Fruit fly (Drosophila melanogaster) whole organism, wandering third instar larva: ENCODE data around the gene CG33645.

Source experiments
- Abd-B ChIP-seq: fragments of >200 bp; optimal IDR thresholded peaks from 2 replicates; lab custom pipeline; 2017; ENCODE audit warnings: missing biosample characterization, missing genetic modification characterization
- CG32264 ChIP-seq: fragments of 200-800 bp; sonication (Bioruptor generic); optimal IDR thresholded peaks from 2 replicates; lab custom pipeline; 2016; ENCODE audit warnings: missing biosample characterization, missing genetic modification characterization
- CG9705 ChIP-seq: fragments of 200-800 bp; sonication (Bioruptor generic); optimal IDR thresholded peaks from 2 replicates; lab custom pipeline; 2018; ENCODE audit warnings: missing biosample characterization, mild to moderate bottlenecking, missing genetic modification characterization
- CrebA ChIP-seq: fragments of 200-800 bp; sonication (Bioruptor generic); optimal IDR thresholded peaks from 2 replicates; lab custom pipeline; 2016; ENCODE audit warnings: missing biosample characterization, mild to moderate bottlenecking, missing genetic modification characterization, borderline replicate concordance
- Dfd ChIP-seq: fragments of >200 bp; optimal IDR thresholded peaks from 2 replicates; lab custom pipeline; 2017; ENCODE audit warnings: missing biosample characterization, missing genetic modification characterization
- Dif ChIP-seq: fragments of 200-275, 200-300 bp; sonication (Bioruptor generic); optimal IDR thresholded peaks from 2 replicates; lab custom pipeline; 2018; ENCODE audit warnings: missing biosample characterization, missing genetic modification characterization; ENCODE audit not compliant: partially characterized antibody
- GATAd ChIP-seq: sonication (Bioruptor generic); optimal IDR thresholded peaks from 2 replicates; lab custom pipeline; 2016; ENCODE audit warnings: missing biosample characterization, missing genetic modification characterization
- HLH106 ChIP-seq: fragments of 200-800 bp; optimal IDR thresholded peaks from 3 replicates; lab custom pipeline; 2019; ENCODE audit warnings: missing biosample characterization, mild to moderate bottlenecking, missing genetic modification characterization, moderate library complexity
- Hnf4 ChIP-seq: fragments of 200-800 bp; sonication (Bioruptor generic); optimal IDR thresholded peaks from 2 replicates; lab custom pipeline; 2016; ENCODE audit warnings: missing biosample characterization, mild to moderate bottlenecking, missing genetic modification characterization
- Hr78 ChIP-seq: fragments of >200 bp; optimal IDR thresholded peaks from 2 replicates; lab custom pipeline; 2017; ENCODE audit warnings: missing biosample characterization, missing genetic modification characterization
- Hr83 ChIP-seq: fragments of 200-300 bp; sonication (Bioruptor generic); optimal IDR thresholded peaks from 2 replicates; lab custom pipeline; 2016; ENCODE audit warnings: missing biosample characterization, mild to moderate bottlenecking, missing genetic modification characterization, moderate library complexity; ENCODE audit not compliant: poor library complexity, severe bottlenecking
- Jra ChIP-seq: sonication (Bioruptor generic); optimal IDR thresholded peaks from 2 replicates; lab custom pipeline; 2016; ENCODE audit warnings: missing biosample characterization, missing genetic modification characterization
- Mio ChIP-seq: sonication (Bioruptor generic); optimal IDR thresholded peaks from 2 replicates; lab custom pipeline; 2016; ENCODE audit warnings: missing biosample characterization, missing genetic modification characterization
- Myc ChIP-seq: fragments of >200 bp; optimal IDR thresholded peaks from 2 replicates; lab custom pipeline; 2017
- N ChIP-seq: fragments of >200 bp; optimal IDR thresholded peaks from 2 replicates; lab custom pipeline; 2018; ENCODE audit warnings: missing biosample characterization, missing external identifiers, missing genetic modification characterization
- OdsH ChIP-seq: fragments of 200-800 bp; sonication (Bioruptor generic); optimal IDR thresholded peaks from 2 replicates; lab custom pipeline; 2016; ENCODE audit warnings: missing biosample characterization, mild to moderate bottlenecking, missing genetic modification characterization
- Rel ChIP-seq, 2 experiments: fragments of 200-800 bp; sonication (Bioruptor generic) in 1 of 2; optimal IDR thresholded peaks; 2 replicates in 1 of 2; 3 replicates in 1 of 2; lab custom pipeline; 2016 to 2019; ENCODE audit warnings: mild to moderate bottlenecking in 2 of 2, missing biosample characterization in 2 of 2, missing genetic modification characterization in 2 of 2, moderate library complexity in 1 of 2
- Sp1 ChIP-seq: fragments of 200-800 bp; sonication (Bioruptor generic); optimal IDR thresholded peaks from 3 replicates; lab custom pipeline; 2019; ENCODE audit warnings: missing biosample characterization, mild to moderate bottlenecking, missing genetic modification characterization, moderate library complexity
- Vsx2 ChIP-seq: fragments of 200-300, 225-300 bp; sonication (Bioruptor generic); optimal IDR thresholded peaks from 2 replicates; lab custom pipeline; 2018; ENCODE audit warnings: missing biosample characterization, missing genetic modification characterization; ENCODE audit not compliant: partially characterized antibody
- br ChIP-seq: fragments of 200-800 bp; sonication (Bioruptor generic); optimal IDR thresholded peaks from 2 replicates; lab custom pipeline; 2016; ENCODE audit warnings: missing biosample characterization, missing genetic modification characterization
- brk ChIP-seq: fragments of 200-800 bp; sonication (Bioruptor generic); optimal IDR thresholded peaks from 2 replicates; lab custom pipeline; 2016; ENCODE audit warnings: missing biosample characterization, mild to moderate bottlenecking, missing genetic modification characterization
- dl ChIP-seq, 2 experiments: fragments of 175-275, 200-275 bp in 1 of 2; fragments of 200-275 bp in 1 of 2; sonication (Bioruptor generic); optimal IDR thresholded peaks; lab custom pipeline; 2018; ENCODE audit warnings: mild to moderate bottlenecking in 2 of 2, missing biosample characterization in 2 of 2, missing genetic modification characterization in 2 of 2, moderate library complexity in 2 of 2; ENCODE audit not compliant: partially characterized antibody in 2 of 2, insufficient read depth in 1 of 2
- dmrt93B ChIP-seq: fragments of 200-800 bp; sonication (Bioruptor generic); optimal IDR thresholded peaks from 2 replicates; lab custom pipeline; 2018; ENCODE audit warnings: missing biosample characterization, mild to moderate bottlenecking, missing genetic modification characterization
- dsf ChIP-seq: sonication (Bioruptor generic); optimal IDR thresholded peaks from 2 replicates; lab custom pipeline; 2016; ENCODE audit warnings: missing biosample characterization, missing genetic modification characterization, borderline replicate concordance
- ey ChIP-seq: fragments of 200-800 bp; sonication (Bioruptor generic); optimal IDR thresholded peaks from 2 replicates; lab custom pipeline; 2016; ENCODE audit warnings: missing biosample characterization, missing genetic modification characterization
- foxo ChIP-seq, 2 experiments: fragments of 200-800 bp; sonication (Bioruptor generic); optimal IDR thresholded peaks; 2 replicates in 1 of 2; 3 replicates in 1 of 2; lab custom pipeline; 2016 to 2017; ENCODE audit warnings: missing biosample characterization in 2 of 2, missing genetic modification characterization in 2 of 2
- fru ChIP-seq: fragments of 200-800 bp; sonication (Bioruptor generic); optimal IDR thresholded peaks from 3 replicates; lab custom pipeline; 2016; ENCODE audit warnings: missing biosample characterization, mild to moderate bottlenecking, missing genetic modification characterization
- h ChIP-seq: fragments of 200-800 bp; sonication (Bioruptor generic); optimal IDR thresholded peaks from 3 replicates; lab custom pipeline; 2016; ENCODE audit warnings: missing biosample characterization, mild to moderate bottlenecking, missing genetic modification characterization
- jim ChIP-seq: fragments of 175-275, 200-325 bp; sonication (Bioruptor generic); optimal IDR thresholded peaks from 2 replicates; lab custom pipeline; 2016; ENCODE audit warnings: missing biosample characterization, mild to moderate bottlenecking, missing genetic modification characterization
- lola ChIP-seq: fragments of >200 bp; optimal IDR thresholded peaks from 2 replicates; lab custom pipeline; 2017; ENCODE audit warnings: missing biosample characterization, missing genetic modification characterization
- pan ChIP-seq: fragments of >200 bp; optimal IDR thresholded peaks from 2 replicates; lab custom pipeline; 2017
- psq ChIP-seq: fragments of 200-800 bp; sonication (Bioruptor generic); optimal IDR thresholded peaks from 3 replicates; lab custom pipeline; 2017; ENCODE audit warnings: missing biosample characterization, mild to moderate bottlenecking, missing genetic modification characterization, moderate library complexity
- rgr ChIP-seq: fragments of 200-800 bp; sonication (Bioruptor generic); optimal IDR thresholded peaks from 3 replicates; lab custom pipeline; 2016; ENCODE audit warnings: missing biosample characterization, mild to moderate bottlenecking, missing genetic modification characterization
- sage ChIP-seq: fragments of 200-800 bp; sonication (Bioruptor generic); optimal IDR thresholded peaks from 2 replicates; lab custom pipeline; 2016; ENCODE audit warnings: missing biosample characterization, mild to moderate bottlenecking, missing genetic modification characterization
- sv ChIP-seq: fragments of 200-800 bp; sonication (Bioruptor generic); optimal IDR thresholded peaks from 3 replicates; lab custom pipeline; 2016; ENCODE audit warnings: missing biosample characterization, missing genetic modification characterization
- tai ChIP-seq: sonication (Bioruptor generic); optimal IDR thresholded peaks from 2 replicates; lab custom pipeline; 2016; ENCODE audit warnings: missing biosample characterization, missing genetic modification characterization
- usp ChIP-seq: fragments of >200 bp; optimal IDR thresholded peaks from 2 replicates; lab custom pipeline; 2017; ENCODE audit warnings: missing biosample characterization, missing genetic modification characterization
- woc ChIP-seq: sonication (Bioruptor generic); optimal IDR thresholded peaks from 2 replicates; lab custom pipeline; 2016; ENCODE audit warnings: missing biosample characterization, mild to moderate bottlenecking, missing genetic modification characterization

CG33645 gene

DNA sequence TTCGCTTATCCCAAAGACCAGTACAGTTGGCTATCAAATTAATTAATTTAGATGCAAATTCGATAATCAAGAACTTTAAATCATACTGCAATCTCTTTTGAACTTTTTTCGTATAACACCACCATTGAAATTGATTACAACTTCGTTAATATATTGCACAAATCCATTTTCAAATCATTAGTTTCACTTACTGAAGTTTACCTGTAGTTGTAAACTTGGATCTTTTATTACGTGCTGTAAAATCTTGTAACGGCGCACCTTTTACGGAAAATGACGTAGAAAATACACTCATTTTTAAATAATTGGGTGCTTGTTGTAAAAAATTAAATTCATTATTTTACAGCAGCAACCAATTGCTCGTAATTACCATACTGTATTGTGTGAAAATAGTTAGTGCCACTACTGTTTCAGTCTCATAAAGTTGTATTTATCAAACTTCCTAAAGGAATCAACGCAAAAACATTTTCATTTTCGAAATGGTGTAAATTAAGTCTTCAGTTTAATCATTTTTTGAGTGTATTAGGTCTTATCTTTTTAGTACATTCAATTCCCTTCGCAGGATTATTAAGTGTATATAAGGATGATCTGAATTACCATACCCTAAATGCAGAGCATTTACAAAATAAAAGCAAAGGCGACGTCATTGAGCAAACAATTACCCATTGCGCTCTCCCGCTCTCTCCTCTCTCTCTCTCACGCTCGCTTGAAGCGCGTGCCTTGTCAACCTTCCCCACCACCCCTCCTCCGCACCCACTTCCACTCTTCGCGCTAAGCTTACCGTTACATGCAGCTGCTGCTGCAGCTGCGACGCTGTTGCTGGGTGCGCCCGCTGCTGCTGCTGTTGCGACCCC, 20.2 kb upstream of the CG33645 start:
- TF ChIP-seq GATAd (GFP tag; lab: Kevin White, UChicago) = no peak
- TF ChIP-seq tai = no peak
- TF ChIP-seq usp (GFP tag; lab: Kevin White, UChicago) = no peak
- no peak for TF ChIP-seq Hnf4 (GFP tag; lab: Kevin White, UChicago)
- no peak for TF ChIP-seq Sp1 (GFP tag; lab: Kevin White, UChicago)
- TF ChIP-seq rgr = peak; percentile 7
- no peak for TF ChIP-seq brk (GFP tag; lab: Kevin White, UChicago)
- TF ChIP-seq N (GFP tag; lab: Kevin White, UChicago) = no peak
- TF ChIP-seq Myc (lab: Kevin White, UChicago) = no peak
- no peak for TF ChIP-seq Hr78 (GFP tag; lab: Kevin White, UChicago)
- TF ChIP-seq Vsx2 (GFP tag; lab: Kevin White, UChicago) = peak; percentile 59
- no peak for TF ChIP-seq dmrt93B (GFP tag; lab: Kevin White, UChicago)
- TF ChIP-seq br = no peak
- TF ChIP-seq HLH106 (tag; lab: Kevin White, UChicago) = no peak
- TF ChIP-seq CG32264 (GFP tag; lab: Kevin White, UChicago) = no peak
- peak; percentile 31 for TF ChIP-seq OdsH (GFP tag; lab: Kevin White, UChicago)
- TF ChIP-seq CG9705 (GFP tag; lab: Kevin White, UChicago) = no peak
- TF ChIP-seq jim (GFP tag; lab: Kevin White, UChicago) = no peak
- TF ChIP-seq woc (GFP tag; lab: Kevin White, UChicago) = no peak
- no peak for TF ChIP-seq pan (lab: Kevin White, UChicago)
- TF ChIP-seq ey (GFP tag; lab: Kevin White, UChicago) = peak; percentile 6
- TF ChIP-seq foxo (GFP tag; optimal IDR thresholded peaks at IDR 0.05; lab: Kevin White, UChicago) = peak in 1 of 2 experiments; percentile 7
- no peak for TF ChIP-seq Jra (GFP tag; lab: Kevin White, UChicago)
- TF ChIP-seq dsf (GFP tag; lab: Kevin White, UChicago) = no peak
- no peak for TF ChIP-seq Dfd (GFP tag; lab: Kevin White, UChicago)
- TF ChIP-seq Rel (GFP tag; optimal IDR thresholded peaks at IDR 0.05; lab: Kevin White, UChicago) = no peak
- TF ChIP-seq Rel (tag; optimal IDR thresholded peaks at IDR 0.05; lab: Kevin White, UChicago) = peak; percentile 16
- no peak for TF ChIP-seq sv (GFP tag; lab: Kevin White, UChicago)
- peak; percentile 92 for TF ChIP-seq Dif (GFP tag; lab: Kevin White, UChicago)
- peak; percentile 87 to 94 for TF ChIP-seq dl (GFP tag; optimal IDR thresholded peaks at IDR 0.05; lab: Kevin White, UChicago; ENCODE audit: insufficient read depth in 1 of 2, partially characterized antibody in 2 of 2)
- no peak for TF ChIP-seq Abd-B (GFP tag; lab: Kevin White, UChicago)
- no peak for TF ChIP-seq Mio (GFP tag; lab: Kevin White, UChicago)
- TF ChIP-seq sage = no peak
- TF ChIP-seq lola = no peak
- peak; percentile 90 for TF ChIP-seq h
- no peak for TF ChIP-seq psq (GFP tag; lab: Kevin White, UChicago)
- no peak for TF ChIP-seq CrebA (GFP tag; lab: Kevin White, UChicago)
- TF ChIP-seq fru = peak; percentile 13
- peak; percentile 26 for TF ChIP-seq Hr83 (GFP tag; lab: Kevin White, UChicago)

DNA sequence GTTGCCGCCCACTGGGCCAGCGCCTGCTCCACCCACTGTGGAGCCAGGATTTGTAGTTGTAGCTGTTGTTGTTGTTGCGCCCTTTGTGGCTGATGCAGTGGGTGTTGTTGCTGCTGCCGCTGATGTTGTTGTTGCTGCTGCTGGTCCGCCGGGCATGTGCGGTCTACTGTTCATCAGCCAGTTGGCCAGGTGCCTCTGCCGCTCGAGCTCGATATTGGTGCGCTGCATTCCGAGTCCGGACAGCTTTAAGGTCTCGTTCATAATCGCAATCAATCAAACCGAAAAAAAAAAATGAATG, 19.6 kb upstream of the CG33645 start:
- no peak for TF ChIP-seq CG9705 (GFP tag; lab: Kevin White, UChicago)
- TF ChIP-seq dmrt93B (GFP tag; lab: Kevin White, UChicago) = no peak
- TF ChIP-seq Sp1 (GFP tag; lab: Kevin White, UChicago) = no peak
- TF ChIP-seq Dfd (GFP tag; lab: Kevin White, UChicago) = peak; percentile 42
- TF ChIP-seq Hnf4 (GFP tag; lab: Kevin White, UChicago) = no peak
